Worm (Caenorhabditis elegans) whole organism, late embryonic: ENCODE data around the gene W08F4.1.

Source experiments
- C08G9.2 ChIP-seq: sonication (generic microtip); optimal IDR thresholded peaks from 2 replicates; lab custom pipeline; 2016; ENCODE audit warnings: mild to moderate bottlenecking, missing genetic modification characterization, moderate library complexity, missing compliant biosample characterization
- C38D4.7 ChIP-seq: fragments of 200-800 bp; sonication (Bioruptor generic); optimal IDR thresholded peaks from 2 replicates; lab custom pipeline; 2018; ENCODE audit warnings: mild to moderate bottlenecking, missing genetic modification characterization, moderate library complexity, missing compliant biosample characterization
- K09A11.1 ChIP-seq: sonication (generic microtip); optimal IDR thresholded peaks from 2 replicates; lab custom pipeline; 2017; ENCODE audit warnings: antibody characterized with exemption, mild to moderate bottlenecking, missing genetic modification characterization, missing compliant biosample characterization; ENCODE audit not compliant: insufficient read depth
- ceh-14 ChIP-seq: sonication (generic microtip); optimal IDR thresholded peaks from 2 replicates; lab custom pipeline; 2016; ENCODE audit warnings: missing genotype, missing genetic modification characterization, missing compliant biosample characterization
- ceh-18 ChIP-seq: sonication (generic microtip); optimal IDR thresholded peaks from 2 replicates; lab custom pipeline; 2016; ENCODE audit warnings: missing genetic modification characterization, missing compliant biosample characterization
- ceh-30 ChIP-seq: fragments of 150-350 bp; optimal IDR thresholded peaks from 2 replicates; lab custom pipeline; 2014; ENCODE audit warnings: missing biosample characterization, missing genetic modification characterization
- ceh-31 ChIP-seq: sonication (generic microtip); optimal IDR thresholded peaks from 2 replicates; lab custom pipeline; 2016; ENCODE audit warnings: missing genetic modification characterization, missing compliant biosample characterization
- ceh-48 ChIP-seq: sonication (generic microtip); optimal IDR thresholded peaks from 2 replicates; lab custom pipeline; 2016; ENCODE audit warnings: missing genetic modification characterization, inconsistent platforms, missing compliant biosample characterization
- ceh-6 ChIP-seq: fragments of 200-800 bp; sonication (Bioruptor generic); optimal IDR thresholded peaks from 2 replicates; lab custom pipeline; 2018; ENCODE audit warnings: mild to moderate bottlenecking, missing genetic modification characterization, missing compliant biosample characterization
- dve-1 ChIP-seq: sonication (generic microtip); optimal IDR thresholded peaks from 2 replicates; lab custom pipeline; 2017; ENCODE audit warnings: antibody characterized with exemption, mild to moderate bottlenecking, missing genetic modification characterization, missing compliant biosample characterization
- elt-4 ChIP-seq: sonication (generic microtip); optimal IDR thresholded peaks from 2 replicates; lab custom pipeline; 2016; ENCODE audit warnings: missing genetic modification characterization, missing compliant biosample characterization
- eyg-1 ChIP-seq: sonication (generic microtip); optimal IDR thresholded peaks from 2 replicates; lab custom pipeline; 2016; ENCODE audit warnings: missing genotype, missing genetic modification characterization, missing compliant biosample characterization
- gmeb-2 ChIP-seq: sonication (generic microtip); optimal IDR thresholded peaks from 2 replicates; lab custom pipeline; 2016; ENCODE audit warnings: missing genetic modification characterization, inconsistent platforms, missing compliant biosample characterization
- hlh-15 ChIP-seq: sonication (generic microtip); optimal IDR thresholded peaks from 2 replicates; lab custom pipeline; 2016; ENCODE audit warnings: missing genetic modification characterization, missing compliant biosample characterization
- hlh-30 ChIP-seq: sonication (generic microtip); optimal IDR thresholded peaks from 2 replicates; lab custom pipeline; 2017; ENCODE audit warnings: antibody characterized with exemption, missing genetic modification characterization, missing compliant biosample characterization; ENCODE audit not compliant: insufficient read depth
- hlh-8 ChIP-seq: sonication (generic microtip); optimal IDR thresholded peaks from 2 replicates; lab custom pipeline; 2016; ENCODE audit warnings: missing genotype, missing genetic modification characterization, missing compliant biosample characterization
- lim-6 ChIP-seq: sonication (generic microtip); optimal IDR thresholded peaks from 2 replicates; lab custom pipeline; 2016; ENCODE audit warnings: missing genetic modification characterization, missing compliant biosample characterization
- lin-11 ChIP-seq: fragments of 200-800 bp; sonication (Bioruptor generic); optimal IDR thresholded peaks from 2 replicates; lab custom pipeline; 2018; ENCODE audit warnings: mild to moderate bottlenecking, missing genetic modification characterization, missing compliant biosample characterization
- nfya-1 ChIP-seq: sonication (generic microtip); optimal IDR thresholded peaks from 2 replicates; lab custom pipeline; 2017; ENCODE audit warnings: missing genetic modification characterization, mild to moderate bottlenecking, missing compliant biosample characterization, antibody characterized with exemption, moderate library complexity
- nhr-11 ChIP-seq: fragments of 150-350 bp; optimal IDR thresholded peaks from 2 replicates; lab custom pipeline; 2014; ENCODE audit warnings: missing biosample characterization, missing genetic modification characterization
- nhr-232 ChIP-seq: sonication (generic microtip); optimal IDR thresholded peaks from 2 replicates; lab custom pipeline; 2016; ENCODE audit warnings: missing genetic modification characterization, missing compliant biosample characterization
- pha-2 ChIP-seq: sonication (generic microtip); optimal IDR thresholded peaks from 2 replicates; lab custom pipeline; 2017; ENCODE audit warnings: mild to moderate bottlenecking, missing genetic modification characterization, missing compliant biosample characterization
- pha-4 ChIP-seq: fragments of 150-350 bp; optimal IDR thresholded peaks from 2 replicates; lab custom pipeline; 2018; ENCODE audit warnings: missing biosample characterization, missing genetic modification reagents, missing genetic modification characterization
- ref-2 ChIP-seq: sonication (generic microtip); optimal IDR thresholded peaks from 2 replicates; lab custom pipeline; 2016; ENCODE audit warnings: missing genetic modification characterization, missing compliant biosample characterization
- rnt-1 ChIP-seq: sonication (generic microtip); optimal IDR thresholded peaks from 2 replicates; lab custom pipeline; 2016; ENCODE audit warnings: missing genetic modification characterization, missing compliant biosample characterization
- sox-2 ChIP-seq: fragments of 200-800 bp; sonication (Bioruptor generic); IDR thresholded peaks from 2 replicates; pipeline ENCODE4 v1.3.6; 2022; ENCODE audit warnings: missing genetic modification reagents, missing genetic modification characterization, missing compliant biosample characterization
- sox-4 ChIP-seq: sonication (generic microtip); optimal IDR thresholded peaks from 2 replicates; lab custom pipeline; 2017; ENCODE audit warnings: mild to moderate bottlenecking, missing genetic modification characterization, inconsistent platforms, missing compliant biosample characterization
- syd-9 ChIP-seq: sonication (generic microtip); optimal IDR thresholded peaks from 2 replicates; lab custom pipeline; 2016; ENCODE audit warnings: mild to moderate bottlenecking, missing genetic modification characterization, moderate library complexity, missing compliant biosample characterization
- tbx-2 ChIP-seq: sonication (generic microtip); optimal IDR thresholded peaks from 2 replicates; lab custom pipeline; 2016; ENCODE audit warnings: missing genetic modification characterization, missing compliant biosample characterization
- tbx-7 ChIP-seq: sonication (generic microtip); optimal IDR thresholded peaks from 2 replicates; lab custom pipeline; 2016; ENCODE audit warnings: missing genotype, missing genetic modification characterization, missing compliant biosample characterization
- ttx-3 ChIP-seq: sonication (generic microtip); optimal IDR thresholded peaks from 2 replicates; lab custom pipeline; 2016; ENCODE audit warnings: missing genetic modification reagents, missing genetic modification characterization, missing compliant biosample characterization
- unc-42 ChIP-seq: sonication (generic microtip); optimal IDR thresholded peaks from 2 replicates; lab custom pipeline; 2016; ENCODE audit warnings: missing genotype, missing genetic modification characterization, missing compliant biosample characterization
- unc-55 ChIP-seq: sonication (generic microtip); optimal IDR thresholded peaks from 2 replicates; lab custom pipeline; 2017; ENCODE audit warnings: missing biosample characterization, missing genetic modification reagents, missing genetic modification characterization
- ztf-16 ChIP-seq: sonication (generic microtip); optimal IDR thresholded peaks from 2 replicates; lab custom pipeline; 2017; ENCODE audit warnings: missing genetic modification characterization, missing compliant biosample characterization

Gene W08F4.1

ce11 chrII:602020-602419, 8.7 kb downstream of the W08F4.1 start, which contains the start of gene nhl-3:
Gene nhl-3 (minus strand): TSS chrII:602120.
- no peak for TF ChIP-seq nhr-11 (tag; lab: Kevin White, UChicago)

DNA sequence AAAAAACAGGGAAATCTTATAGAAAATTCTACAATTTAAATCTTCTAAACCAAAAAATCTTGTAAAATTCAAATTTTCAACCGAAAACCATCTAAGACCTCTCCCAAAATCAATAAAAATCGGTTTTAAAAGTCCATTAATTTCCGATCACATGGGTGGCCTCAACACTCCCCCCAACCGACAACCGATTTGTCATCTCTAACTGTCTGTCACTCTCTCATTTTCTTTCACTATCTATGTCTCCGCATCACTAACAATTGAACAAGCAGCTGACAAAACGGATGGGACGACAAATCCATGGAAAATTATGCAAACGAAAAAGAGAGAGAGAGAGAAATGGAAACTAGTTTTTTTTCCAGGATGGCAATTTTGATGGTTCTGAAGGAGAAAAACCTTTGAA, 9.6 kb downstream of the W08F4.1 start:
- TF ChIP-seq unc-42 (tag; lab: Kevin White, UChicago) (peak; percentile 2), hlh-30 (peak; percentile 86), pha-2 (tag; lab: Kevin White, UChicago) (no peak), ceh-18 (tag; lab: Kevin White, UChicago) (peak; percentile 33), rnt-1 (tag; lab: Kevin White, UChicago) (peak; percentile 13), nhr-232 (tag; lab: Kevin White, UChicago) (no peak), unc-55 (GFP tag; lab: Kevin White, UChicago) (peak; percentile 98), nfya-1 (peak; percentile 57), K09A11.1 (no peak), ceh-31 (tag; lab: Kevin White, UChicago) (peak; percentile 38), C08G9.2 (no peak), tbx-2 (tag; lab: Kevin White, UChicago) (peak; percentile 39)

ce11 chrII:605267-605666, 11.9 kb downstream of the W08F4.1 start, which contains the start of gene W04H10.2:
Gene W04H10.2 (plus strand): TSS chrII:605567.
- no peak for TF ChIP-seq rnt-1 (tag; lab: Kevin White, UChicago)
- TF ChIP-seq unc-55 (GFP tag; lab: Kevin White, UChicago): no peak
- TF ChIP-seq sox-2 (GFP tag; lab: Robert Waterston, UW): no peak
- no peak for TF ChIP-seq gmeb-2 (tag; lab: Kevin White, UChicago)
- TF ChIP-seq eyg-1 (tag; lab: Kevin White, UChicago): no peak
- no peak for TF ChIP-seq tbx-7 (tag; lab: Kevin White, UChicago)
- TF ChIP-seq nhr-232 (tag; lab: Kevin White, UChicago): no peak
- no peak for TF ChIP-seq hlh-15 (tag; lab: Kevin White, UChicago)
- no peak for TF ChIP-seq C38D4.7 (GFP tag; lab: Kevin White, UChicago)
- no peak for TF ChIP-seq lim-6 (tag; lab: Kevin White, UChicago)
- no peak for TF ChIP-seq ceh-48 (tag; lab: Kevin White, UChicago)
- TF ChIP-seq hlh-8 (tag; lab: Kevin White, UChicago): no peak
- no peak for TF ChIP-seq elt-4 (tag; lab: Kevin White, UChicago)
- TF ChIP-seq ceh-6 (GFP tag; lab: Kevin White, UChicago): no peak
- TF ChIP-seq ceh-31 (tag; lab: Kevin White, UChicago): no peak
- no peak for TF ChIP-seq syd-9 (tag; lab: Kevin White, UChicago)
- TF ChIP-seq ceh-14 (tag; lab: Kevin White, UChicago): no peak
- TF ChIP-seq ztf-16 (tag; lab: Kevin White, UChicago): no peak
- TF ChIP-seq pha-4 (tag; lab: Kevin White, UChicago): no peak
- TF ChIP-seq dve-1: no peak

DNA sequence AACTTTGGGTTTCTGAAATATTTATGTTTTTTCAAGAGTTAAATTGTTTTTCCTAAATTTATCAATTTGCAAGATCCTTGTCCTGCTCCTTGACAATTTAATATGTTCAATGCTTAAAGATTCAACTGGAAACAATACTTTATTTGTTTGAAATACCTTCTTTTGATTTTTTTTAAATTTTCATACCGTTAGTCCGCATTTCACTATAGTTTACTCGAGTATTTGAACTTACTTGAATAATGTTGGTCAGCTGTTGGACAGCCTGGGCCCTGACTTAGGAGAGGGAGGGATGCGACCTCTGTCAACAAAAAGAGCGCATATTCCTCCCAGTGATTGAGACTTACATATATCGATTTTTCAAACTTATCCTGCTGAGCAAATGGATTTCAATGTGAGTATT, 12.7 kb downstream of the W08F4.1 start, which contains the start of gene W04H10.5:
Gene W04H10.5, plus strand, starts transcription at position 301 of the 400 bp plus-strand sequence.
- no peak for TF ChIP-seq tbx-2 (tag; lab: Kevin White, UChicago)
- TF ChIP-seq lin-11 (tag; lab: Kevin White, UChicago): no peak
- TF ChIP-seq ceh-30: no peak
- no peak for TF ChIP-seq ceh-31 (tag; lab: Kevin White, UChicago)
- TF ChIP-seq nfya-1: no peak
- no peak for TF ChIP-seq hlh-30
- TF ChIP-seq sox-4 (tag; lab: Kevin White, UChicago): no peak
- TF ChIP-seq ref-2 (tag; lab: Kevin White, UChicago): no peak
- TF ChIP-seq ttx-3 (tag; lab: Kevin White, UChicago): no peak
- no peak for TF ChIP-seq ceh-48 (tag; lab: Kevin White, UChicago)

ce11 chrII:608341-608740, 15.0 kb downstream of the W08F4.1 start, which contains the start of gene W04H10.6:
Gene W04H10.6 (minus strand): TSS chrII:608441.
- TF ChIP-seq hlh-30 (peak; percentile 18), lim-6 (tag; lab: Kevin White, UChicago) (no peak)
